Worm (Caenorhabditis elegans) whole organism, L2 larva: ENCODE data around the gene F28G4.2.

Experiments
- ZK546.5 ChIP-seq: sonication (generic microtip); optimal IDR thresholded peaks from 2 replicates; lab custom pipeline; 2017; ENCODE audit warnings: missing biosample characterization, missing genetic modification characterization
- aly-2 ChIP-seq: fragments of 150-350 bp; optimal IDR thresholded peaks from 2 replicates; lab custom pipeline; 2014; ENCODE audit warnings: missing biosample characterization, missing genetic modification characterization
- lin-13 ChIP-seq: fragments of 150-350 bp; optimal IDR thresholded peaks from 2 replicates; lab custom pipeline; 2014; ENCODE audit warnings: missing biosample characterization, missing genetic modification reagents, missing genetic modification characterization
- lsy-2 ChIP-seq, 2 experiments: fragments of 150-350 bp in 1 of 2; sonication (generic microtip) in 1 of 2; optimal IDR thresholded peaks; 2 replicates each; lab custom pipeline; 2014 to 2017; ENCODE audit warnings: missing biosample characterization in 2 of 2, missing genetic modification characterization in 2 of 2
- nhr-10 ChIP-seq: sonication (generic microtip); optimal IDR thresholded peaks from 2 replicates; lab custom pipeline; 2017; ENCODE audit warnings: missing biosample characterization, missing genetic modification characterization
- skn-1 ChIP-seq: sonication (generic microtip); optimal IDR thresholded peaks from 2 replicates; lab custom pipeline; 2017; ENCODE audit warnings: missing biosample characterization, missing genetic modification characterization
- ztf-4 ChIP-seq: fragments of 150-350 bp; optimal IDR thresholded peaks from 2 replicates; lab custom pipeline; 2014; ENCODE audit warnings: missing biosample characterization, missing genetic modification characterization

DNA sequence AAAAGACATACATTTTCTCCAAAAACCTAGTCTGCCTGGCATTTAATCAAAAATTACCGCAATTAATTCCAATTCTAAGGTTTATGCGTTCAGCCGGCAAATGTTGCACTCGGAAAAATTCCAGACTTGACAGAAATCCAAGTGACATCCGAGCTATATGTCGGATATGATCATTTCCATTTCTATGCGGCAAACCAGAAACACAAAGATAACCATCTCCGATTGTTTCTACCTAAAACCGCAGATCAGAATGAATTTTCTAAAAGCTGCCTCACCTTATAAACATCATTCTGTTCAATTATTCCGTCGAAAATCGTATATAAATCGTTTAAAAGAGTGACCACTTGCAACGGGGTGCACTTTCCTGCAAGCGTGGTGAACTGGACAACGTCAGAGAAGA is 33.0 kb downstream of the F28G4.2 start:
- TF ChIP-seq lin-13 (no peak), aly-2 (tag; lab: Kevin White, UChicago) (no peak), lsy-2 (tag; optimal IDR thresholded peaks at IDR 0.05; lab: Kevin White, UChicago) (no peak), skn-1 (no peak), ZK546.5 (tag; lab: Kevin White, UChicago) (no peak), ztf-4 (tag; lab: Kevin White, UChicago) (no peak), nhr-10 (tag; lab: Kevin White, UChicago) (no peak)
